Worm (Caenorhabditis elegans): ENCODE measurements around the gene K06A4.7.

The K06A4.7 gene

ce11 chrV:9513590-9513989, 22.3 kb upstream of the K06A4.7 start, which contains the start of gene eif-2Bdelta (continued):
- no peak for TF ChIP-seq lin-13 (GFP tag; optimal IDR thresholded peaks at IDR 0.05)
- TF ChIP-seq sma-3 (GFP tag; optimal IDR thresholded peaks at IDR 0.05) = peak; percentile 46
- no peak for TF ChIP-seq ZK546.5 (tag; optimal IDR thresholded peaks at IDR 0.05)
- peak; percentile 10 for TF ChIP-seq crh-2 (tag; optimal IDR thresholded peaks at IDR 0.05)
- TF ChIP-seq nhr-237 (tag; optimal IDR thresholded peaks at IDR 0.05) = no peak
- TF ChIP-seq blmp-1 (tag; optimal IDR thresholded peaks at IDR 0.05; ENCODE audit: insufficient read depth) = no peak
- no peak for TF ChIP-seq nhr-77 (tag; optimal IDR thresholded peaks at IDR 0.05)
- no peak for TF ChIP-seq R02D3.7 (tag; optimal IDR thresholded peaks at IDR 0.05)
- no peak for TF ChIP-seq ceh-16 (tag; optimal IDR thresholded peaks at IDR 0.05)
- TF ChIP-seq F13H6.1 (tag; optimal IDR thresholded peaks at IDR 0.05) = peak; percentile 38
- TF ChIP-seq elt-3 (tag; optimal IDR thresholded peaks at IDR 0.05) = no peak
- no peak for TF ChIP-seq dmd-4 (tag; optimal IDR thresholded peaks at IDR 0.05)

- TF ChIP-seq peb-1 (tag; optimal IDR thresholded peaks at IDR 0.05) (no peak), ztf-4 (tag; optimal IDR thresholded peaks at IDR 0.05) (no peak), ceh-16 (tag; optimal IDR thresholded peaks at IDR 0.05) (no peak), F13H6.1 (tag; optimal IDR thresholded peaks at IDR 0.05) (no peak), mbf-1 (tag; optimal IDR thresholded peaks at IDR 0.05) (no peak), skn-1 (tag; optimal IDR thresholded peaks at IDR 0.05) (no peak), nhr-25 (tag; optimal IDR thresholded peaks at IDR 0.05) (no peak), unc-39 (tag; optimal IDR thresholded peaks at IDR 0.05) (no peak), nhr-23 (tag; optimal IDR thresholded peaks at IDR 0.05) (no peak), ztf-11 (tag; optimal IDR thresholded peaks at IDR 0.05) (no peak), ama-1 (optimal IDR thresholded peaks at IDR 0.05) (no peak), lin-11 (tag; optimal IDR thresholded peaks at IDR 0.05) (no peak), Y55F3AM.14 (GFP tag; optimal IDR thresholded peaks at IDR 0.05) (no peak), ZK546.5 (tag; optimal IDR thresholded peaks at IDR 0.05) (no peak), snpc-4 (tag; optimal IDR thresholded peaks at IDR 0.05) (no peak), elt-3 (tag; optimal IDR thresholded peaks at IDR 0.05) (no peak)
Observed at ce11 chrV:9509597-9509996, 18.3 kb upstream of the K06A4.7 start.

ce11 chrV:9507742-9508141, 16.5 kb upstream of the K06A4.7 start, which contains the start of gene acs-14:
Gene acs-14, plus strand, starts transcription at chrV:9508132.
- TF ChIP-seq nhr-129 (tag; optimal IDR thresholded peaks at IDR 0.05) = no peak
- TF ChIP-seq ztf-4 (tag; optimal IDR thresholded peaks at IDR 0.05) = no peak
- peak; percentile 17 for TF ChIP-seq fos-1 (tag; optimal IDR thresholded peaks at IDR 0.05)
- no peak for TF ChIP-seq unc-39 (tag; optimal IDR thresholded peaks at IDR 0.05)

- TF ChIP-seq sma-9 (GFP tag; optimal IDR thresholded peaks at IDR 0.05) (peak; percentile 30), sma-9 (tag; optimal IDR thresholded peaks at IDR 0.05) (no peak), alr-1 (tag; optimal IDR thresholded peaks at IDR 0.05) (no peak), lin-39 (tag; optimal IDR thresholded peaks at IDR 0.05) (no peak), nhr-23 (tag; optimal IDR thresholded peaks at IDR 0.05) (no peak), mdl-1 (tag; optimal IDR thresholded peaks at IDR 0.05) (peak in 1 of 2 experiments; percentile 13), fos-1 (tag; optimal IDR thresholded peaks at IDR 0.05) (peak; percentile 78), crh-2 (tag; optimal IDR thresholded peaks at IDR 0.05) (peak; percentile 10), egl-27 (tag; optimal IDR thresholded peaks at IDR 0.05) (no peak)
Observed at ce11 chrV:9506931-9507330, 15.6 kb upstream of the K06A4.7 start.

ce11 chrV:9504474-9504960, 13.2 kb upstream of the K06A4.7 start, which contains the start of gene haao-1:
Gene haao-1, plus strand, starts transcription at chrV:9504910.
- no peak for TF ChIP-seq sma-9 (GFP tag; optimal IDR thresholded peaks at IDR 0.05)
- no peak for TF ChIP-seq sma-9 (tag; optimal IDR thresholded peaks at IDR 0.05)
- TF ChIP-seq blmp-1 (tag; optimal IDR thresholded peaks at IDR 0.05; ENCODE audit: insufficient read depth) = no peak
- no peak for TF ChIP-seq elt-3 (tag; optimal IDR thresholded peaks at IDR 0.05)
- TF ChIP-seq gmeb-1 (tag; optimal IDR thresholded peaks at IDR 0.05) = no peak
- TF ChIP-seq egl-27 (tag; optimal IDR thresholded peaks at IDR 0.05) = no peak
- TF ChIP-seq ztf-4 (tag; optimal IDR thresholded peaks at IDR 0.05) = no peak
- TF ChIP-seq unc-39 (tag; optimal IDR thresholded peaks at IDR 0.05) = no peak
- TF ChIP-seq mab-5 (tag; optimal IDR thresholded peaks at IDR 0.05) = no peak
- no peak for TF ChIP-seq nhr-12 (tag; optimal IDR thresholded peaks at IDR 0.05)
- TF ChIP-seq mdl-1 (tag; optimal IDR thresholded peaks at IDR 0.05) = no peak
